Worm (Caenorhabditis elegans) whole organism, L2 larva: Measurements from ENCODE around the gene sdz-15.

Source experiments
- R02D3.7 ChIP-seq: fragments of 150-350 bp; optimal IDR thresholded peaks from 2 replicates; lab custom pipeline; 2014; ENCODE audit warnings: missing biosample characterization, missing genetic modification characterization
- alr-1 ChIP-seq: fragments of 150-350 bp; optimal IDR thresholded peaks from 2 replicates; lab custom pipeline; 2014; ENCODE audit warnings: missing biosample characterization, missing genetic modification characterization
- aly-2 ChIP-seq: fragments of 150-350 bp; optimal IDR thresholded peaks from 2 replicates; lab custom pipeline; 2014; ENCODE audit warnings: missing biosample characterization, missing genetic modification characterization
- ama-1 ChIP-seq: fragments of 150-350 bp; optimal IDR thresholded peaks from 2 replicates; lab custom pipeline; 2018; ENCODE audit warnings: inconsistent platforms
- blmp-1 ChIP-seq: sonication (generic microtip); optimal IDR thresholded peaks from 2 replicates; lab custom pipeline; 2017; ENCODE audit warnings: missing genetic modification characterization, mild to moderate bottlenecking, missing compliant biosample characterization, antibody characterized with exemption, moderate library complexity; ENCODE audit not compliant: insufficient read depth
- ceh-16 ChIP-seq: fragments of 150-350 bp; optimal IDR thresholded peaks from 2 replicates; lab custom pipeline; 2014; ENCODE audit warnings: missing biosample characterization, missing genetic modification characterization
- crh-2 ChIP-seq: sonication (generic microtip); optimal IDR thresholded peaks from 2 replicates; lab custom pipeline; 2017; ENCODE audit warnings: missing biosample characterization, missing genetic modification characterization
- dmd-4 ChIP-seq: sonication (generic microtip); optimal IDR thresholded peaks from 2 replicates; lab custom pipeline; 2017; ENCODE audit warnings: missing biosample characterization, missing genetic modification characterization
- egl-27 ChIP-seq: sonication (generic microtip); optimal IDR thresholded peaks from 3 replicates; lab custom pipeline; 2017; ENCODE audit warnings: missing biosample characterization, missing genetic modification reagents, missing genetic modification characterization
- elt-3 ChIP-seq: sonication (generic microtip); optimal IDR thresholded peaks from 2 replicates; lab custom pipeline; 2017; ENCODE audit warnings: missing biosample characterization, missing genetic modification characterization
- fos-1 ChIP-seq: fragments of 150-350 bp; optimal IDR thresholded peaks from 2 replicates; lab custom pipeline; 2014; ENCODE audit warnings: missing biosample characterization, missing genetic modification characterization
- lin-11 ChIP-seq: fragments of 150-350 bp; sonication (generic microtip); optimal IDR thresholded peaks from 2 replicates; lab custom pipeline; 2014; ENCODE audit warnings: missing biosample characterization, missing genetic modification characterization, inconsistent platforms, mixed read lengths
- lin-13 ChIP-seq: fragments of 150-350 bp; optimal IDR thresholded peaks from 2 replicates; lab custom pipeline; 2014; ENCODE audit warnings: missing biosample characterization, missing genetic modification reagents, missing genetic modification characterization
- mab-5 ChIP-seq: fragments of 150-350 bp; optimal IDR thresholded peaks from 2 replicates; lab custom pipeline; 2014; ENCODE audit warnings: missing biosample characterization, missing genetic modification characterization
- mbf-1 ChIP-seq: sonication (generic microtip); optimal IDR thresholded peaks from 2 replicates; lab custom pipeline; 2017; ENCODE audit warnings: missing biosample characterization, missing genetic modification characterization
- mdl-1 ChIP-seq, 2 experiments: fragments of 150-350 bp in 1 of 2; sonication (generic microtip) in 1 of 2; optimal IDR thresholded peaks; 2 replicates each; lab custom pipeline; 2017; ENCODE audit warnings: missing biosample characterization in 2 of 2, missing genetic modification characterization in 2 of 2
- nhr-11 ChIP-seq: fragments of 150-350 bp; optimal IDR thresholded peaks from 2 replicates; lab custom pipeline; 2014; ENCODE audit warnings: missing biosample characterization, missing genetic modification characterization
- nhr-12 ChIP-seq: fragments of 150-350 bp; optimal IDR thresholded peaks from 2 replicates; lab custom pipeline; 2014; ENCODE audit warnings: missing biosample characterization, missing genetic modification characterization
- nhr-21 ChIP-seq: fragments of 150-350 bp; optimal IDR thresholded peaks from 2 replicates; lab custom pipeline; 2014; ENCODE audit warnings: missing biosample characterization, missing genetic modification characterization
- nhr-23 ChIP-seq: fragments of 150-350 bp; optimal IDR thresholded peaks from 2 replicates; lab custom pipeline; 2014; ENCODE audit warnings: missing biosample characterization, missing genetic modification reagents, missing genetic modification characterization
- nhr-237 ChIP-seq: fragments of 150-350 bp; optimal IDR thresholded peaks from 2 replicates; lab custom pipeline; 2014; ENCODE audit warnings: missing biosample characterization, missing genetic modification characterization
- nhr-25 ChIP-seq: fragments of 150-350 bp; sonication (generic microtip); optimal IDR thresholded peaks from 3 replicates; lab custom pipeline; 2014; ENCODE audit warnings: missing biosample characterization, missing genetic modification characterization
- nhr-6 ChIP-seq: fragments of 150-350 bp; optimal IDR thresholded peaks from 2 replicates; lab custom pipeline; 2014; ENCODE audit warnings: missing biosample characterization, missing genetic modification characterization
- nhr-77 ChIP-seq: fragments of 150-350 bp; optimal IDR thresholded peaks from 2 replicates; lab custom pipeline; 2014; ENCODE audit warnings: missing biosample characterization, missing genetic modification characterization
- peb-1 ChIP-seq: fragments of 150-350 bp; optimal IDR thresholded peaks from 2 replicates; lab custom pipeline; 2014; ENCODE audit warnings: missing biosample characterization, missing genetic modification characterization
- sem-4 ChIP-seq: fragments of 150-350 bp; optimal IDR thresholded peaks from 2 replicates; lab custom pipeline; 2014; ENCODE audit warnings: missing biosample characterization, missing genetic modification reagents, missing genetic modification characterization
- skn-1 ChIP-seq: sonication (generic microtip); optimal IDR thresholded peaks from 2 replicates; lab custom pipeline; 2017; ENCODE audit warnings: missing biosample characterization, missing genetic modification characterization
- sma-3 ChIP-seq: sonication (generic microtip); optimal IDR thresholded peaks from 2 replicates; lab custom pipeline; 2016; ENCODE audit warnings: missing genetic modification reagents, missing genetic modification characterization, missing compliant biosample characterization
- sma-9 ChIP-seq, 2 experiments: fragments of 150-350 bp in 1 of 2; sonication (generic microtip) in 1 of 2; optimal IDR thresholded peaks; 2 replicates each; lab custom pipeline; 2014 to 2016; ENCODE audit warnings: missing genetic modification characterization in 2 of 2, mild to moderate bottlenecking in 1 of 2, missing biosample characterization in 1 of 2, missing compliant biosample characterization in 1 of 2, missing genetic modification reagents in 1 of 2, moderate library complexity in 1 of 2
- snpc-4 ChIP-seq: fragments of 150-350 bp; optimal IDR thresholded peaks from 2 replicates; lab custom pipeline; 2014; ENCODE audit warnings: missing biosample characterization, missing genetic modification characterization
- unc-39 ChIP-seq: fragments of 150-350 bp; optimal IDR thresholded peaks from 2 replicates; lab custom pipeline; 2014; ENCODE audit warnings: missing biosample characterization, missing genetic modification characterization
- unc-55 ChIP-seq: fragments of 150-350 bp; sonication (generic microtip); optimal IDR thresholded peaks from 3 replicates; lab custom pipeline; 2014; ENCODE audit warnings: missing biosample characterization, missing genetic modification reagents, missing genetic modification characterization
- unc-62 ChIP-seq: fragments of 150-350 bp; optimal IDR thresholded peaks from 2 replicates; lab custom pipeline; 2014; ENCODE audit warnings: missing biosample characterization, missing genetic modification reagents, missing genetic modification characterization
- zag-1 ChIP-seq: fragments of 150-350 bp; optimal IDR thresholded peaks from 2 replicates; lab custom pipeline; 2014; ENCODE audit warnings: missing biosample characterization, missing genetic modification characterization
- ztf-11 ChIP-seq: sonication (generic microtip); optimal IDR thresholded peaks from 2 replicates; lab custom pipeline; 2017; ENCODE audit warnings: missing biosample characterization, missing genetic modification characterization

sdz-15 gene

ce11 chrIII:6490989-6491388, 7.3 kb upstream of the sdz-15 start:
- TF ChIP-seq sma-3 (GFP tag; lab: Kevin White, UChicago) (no peak), sem-4 (tag; lab: Kevin White, UChicago) (no peak), ztf-11 (tag; lab: Kevin White, UChicago) (no peak), alr-1 (no peak)
- TF ChIP-seq, all 48 proteins: peak for 0

DNA sequence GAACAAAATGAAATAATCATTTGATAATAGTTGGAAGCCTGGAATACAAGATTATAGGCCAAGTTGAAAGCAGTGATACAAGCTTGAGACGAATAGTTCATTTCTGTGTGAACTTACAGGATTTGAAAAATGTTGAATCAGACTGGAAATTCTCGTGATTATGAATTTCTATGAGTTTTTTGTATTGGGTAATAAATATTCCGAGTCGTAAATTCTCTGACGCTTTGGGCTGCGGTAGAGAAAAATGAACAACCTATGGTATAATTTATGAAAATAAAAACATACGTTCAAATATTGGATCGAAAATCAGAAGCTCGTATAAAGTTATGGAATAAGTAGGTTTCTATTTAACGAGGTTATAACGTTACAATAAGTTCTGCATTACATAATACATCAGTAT, 5.5 kb upstream of the sdz-15 start, which contains the start of gene srb-11:
Gene srb-11 (minus strand): TSS at position 101 of the 400 bp plus-strand sequence.
- TF ChIP-seq ceh-16 (tag; lab: Kevin White, UChicago) = no peak
- TF ChIP-seq lin-11 = no peak
- no peak for TF ChIP-seq blmp-1 (tag; lab: Kevin White, UChicago)
- TF ChIP-seq unc-39 (tag; lab: Kevin White, UChicago) = no peak
- TF ChIP-seq elt-3 (tag; lab: Kevin White, UChicago) = no peak
- TF ChIP-seq sma-9 (GFP tag; optimal IDR thresholded peaks at IDR 0.05; lab: Kevin White, UChicago) = no peak
- TF ChIP-seq sma-9 (tag; optimal IDR thresholded peaks at IDR 0.05; lab: Kevin White, UChicago) = no peak

- TF ChIP-seq peb-1 (tag; lab: Kevin White, UChicago) (no peak), nhr-25 (no peak), nhr-12 (tag; lab: Kevin White, UChicago) (no peak), R02D3.7 (no peak), sma-9 (GFP tag; optimal IDR thresholded peaks at IDR 0.05; lab: Kevin White, UChicago) (peak; percentile 24), sma-9 (tag; optimal IDR thresholded peaks at IDR 0.05; lab: Kevin White, UChicago) (no peak), fos-1 (tag; lab: Kevin White, UChicago) (peak; percentile 61), unc-55 (GFP tag; lab: Kevin White, UChicago) (no peak), dmd-4 (tag; lab: Kevin White, UChicago) (no peak), zag-1 (tag; lab: Kevin White, UChicago) (no peak), snpc-4 (tag; lab: Kevin White, UChicago) (no peak)
Measured at ce11 chrIII:6495191-6495723, 3.0 kb upstream of the sdz-15 start, which contains the start of gene F23F12.13. F23F12.13 (plus strand) TSS chrIII:6495673.

ce11 chrIII:6499102-6499501, 826 bp downstream of the sdz-15 start:
- no peak for TF ChIP-seq mbf-1
- TF ChIP-seq crh-2 (tag; lab: Kevin White, UChicago) = no peak
- TF ChIP-seq sem-4 (tag; lab: Kevin White, UChicago) = no peak
- no peak for TF ChIP-seq egl-27 (tag; lab: Kevin White, UChicago)
- no peak for TF ChIP-seq nhr-77 (tag; lab: Kevin White, UChicago)
- no peak for TF ChIP-seq nhr-237 (tag; lab: Kevin White, UChicago)
- no peak for TF ChIP-seq ceh-16 (tag; lab: Kevin White, UChicago)
- no peak for TF ChIP-seq mdl-1 (tag; optimal IDR thresholded peaks at IDR 0.05; lab: Kevin White, UChicago)
- TF ChIP-seq nhr-11 (tag; lab: Kevin White, UChicago) = no peak
- TF ChIP-seq mab-5 (tag; lab: Kevin White, UChicago) = no peak
- no peak for TF ChIP-seq aly-2
- no peak for TF ChIP-seq nhr-25
- no peak for TF ChIP-seq alr-1
- TF ChIP-seq unc-55 (GFP tag; lab: Kevin White, UChicago) = no peak
- TF ChIP-seq lin-13 = no peak
- TF ChIP-seq sma-3 (GFP tag; lab: Kevin White, UChicago) = no peak

ce11 chrIII:6500032-6500564, 1.8 kb downstream of the sdz-15 start, which contains the start of gene F23F12.3:
F23F12.3 (plus strand) TSS chrIII:6500514.
- no peak for TF ChIP-seq mbf-1
- no peak for TF ChIP-seq nhr-6 (tag; lab: Kevin White, UChicago)
- peak; percentile 22 for TF ChIP-seq fos-1 (tag; lab: Kevin White, UChicago)
- TF ChIP-seq alr-1 = no peak
- no peak for TF ChIP-seq dmd-4 (tag; lab: Kevin White, UChicago)
- TF ChIP-seq, all 48 proteins: peak for 1

ce11 chrIII:6507832-6508231, 9.6 kb downstream of the sdz-15 start, which contains the start of gene F23F12.12:
F23F12.12 (plus strand) TSS chrIII:6508132.
- TF ChIP-seq egl-27 (tag; lab: Kevin White, UChicago) (no peak), nhr-23 (no peak), lin-13 (no peak), nhr-12 (tag; lab: Kevin White, UChicago) (no peak), lin-11 (no peak), unc-62 (no peak), skn-1 (tag; lab: Kevin White, UChicago) (no peak), elt-3 (tag; lab: Kevin White, UChicago) (no peak), zag-1 (tag; lab: Kevin White, UChicago) (no peak), sem-4 (tag; lab: Kevin White, UChicago) (no peak), ama-1 (lab: Kevin White, UChicago) (no peak), fos-1 (tag; lab: Kevin White, UChicago) (no peak), nhr-77 (tag; lab: Kevin White, UChicago) (no peak), aly-2 (no peak), ztf-11 (tag; lab: Kevin White, UChicago) (no peak), nhr-21 (no peak)
- TF ChIP-seq, all 48 proteins: peak for 0
